Worm (Caenorhabditis elegans): Measurements from ENCODE around the gene tbcc-1.

tbcc-1 gene

ce11 chrIII:2834998-2835397 is 46.8 kb downstream of the tbcc-1 start:
- TF ChIP-seq unc-30 (tag; optimal IDR thresholded peaks at IDR 0.05): no peak
- no peak for TF ChIP-seq lsy-2 (tag; optimal IDR thresholded peaks at IDR 0.05)
- TF ChIP-seq aha-1 (tag; optimal IDR thresholded peaks at IDR 0.05): no peak
- no peak for TF ChIP-seq hlh-4 (tag; optimal IDR thresholded peaks at IDR 0.05)
- TF ChIP-seq jun-1 (tag; optimal IDR thresholded peaks at IDR 0.05): no peak
- no peak for TF ChIP-seq ztf-4 (tag; optimal IDR thresholded peaks at IDR 0.05)
- TF ChIP-seq fkh-10 (GFP tag; optimal IDR thresholded peaks at IDR 0.05): no peak
- TF ChIP-seq ceh-90 (tag; optimal IDR thresholded peaks at IDR 0.05): no peak
- TF ChIP-seq C16A3.4 (tag; optimal IDR thresholded peaks at IDR 0.05): no peak
- TF ChIP-seq nhr-71 (tag; optimal IDR thresholded peaks at IDR 0.05): no peak
- no peak for TF ChIP-seq mep-1 (tag; optimal IDR thresholded peaks at IDR 0.05)
- no peak for TF ChIP-seq elt-3 (tag; optimal IDR thresholded peaks at IDR 0.05)
- TF ChIP-seq efl-3 (GFP tag; optimal IDR thresholded peaks at IDR 0.05): no peak
- TF ChIP-seq ceh-63 (GFP tag; optimal IDR thresholded peaks at IDR 0.05): no peak
- no peak for TF ChIP-seq nhr-77 (tag; optimal IDR thresholded peaks at IDR 0.05)
- no peak for TF ChIP-seq egl-27 (tag; optimal IDR thresholded peaks at IDR 0.05)

ce11 chrIII:2836339-2836738 is 48.1 kb downstream of the tbcc-1 start, which contains the start of gene josd-1:
TSS of gene josd-1 (plus strand) at chrIII:2836639.
- TF ChIP-seq xbp-1 (tag; optimal IDR thresholded peaks at IDR 0.05) (no peak), blmp-1 (tag; optimal IDR thresholded peaks at IDR 0.05) (no peak), irx-1 (tag; optimal IDR thresholded peaks at IDR 0.05) (no peak)

- TF ChIP-seq grh-1 (GFP tag; IDR thresholded peaks at IDR 0.05): 0 out of 2 replicates have a peak, but pooled peaks have one; percentile 14
Measured at ce11 chrIII:2836742-2837416, 48.6 kb downstream of the tbcc-1 start.

ce11 chrIII:2840877-2841540 is 52.8 kb downstream of the tbcc-1 start, which contains the start of gene Y71H2AR.2:
TSS of gene Y71H2AR.2 (minus strand) at chrIII:2840927.
- no peak for TF ChIP-seq nhr-19 (GFP tag; conservative IDR thresholded peaks at IDR 0.05)
- TF ChIP-seq tlp-1 (tag; optimal IDR thresholded peaks at IDR 0.05): no peak
- TF ChIP-seq pax-3 (tag; optimal IDR thresholded peaks at IDR 0.05): no peak
- no peak for TF ChIP-seq sup-37 (GFP tag; optimal IDR thresholded peaks at IDR 0.05)
- TF ChIP-seq ztf-11 (tag; optimal IDR thresholded peaks at IDR 0.05): no peak
- no peak for TF ChIP-seq unc-98 (GFP tag; IDR thresholded peaks at IDR 0.05)
- TF ChIP-seq lsy-2 (tag; optimal IDR thresholded peaks at IDR 0.05): no peak
- TF ChIP-seq skn-1 (tag; optimal IDR thresholded peaks at IDR 0.05): no peak
- TF ChIP-seq grh-1 (GFP tag; IDR thresholded peaks at IDR 0.05): no peak
- TF ChIP-seq aly-2 (tag; optimal IDR thresholded peaks at IDR 0.05): no peak

ce11 chrIII:2841856-2842373 is 53.7 kb downstream of the tbcc-1 start, which contains the start of gene H34I24.2:
TSS of gene H34I24.2 (plus strand) at chrIII:2842044.
- peak; percentile 23 for TF ChIP-seq elt-2 (tag; optimal IDR thresholded peaks at IDR 0.05)
- TF ChIP-seq C04F5.9 (tag; optimal IDR thresholded peaks at IDR 0.05): no peak
- TF ChIP-seq ceh-8 (GFP tag; optimal IDR thresholded peaks at IDR 0.05): no peak
- TF ChIP-seq nhr-90 (tag; optimal IDR thresholded peaks at IDR 0.05; ENCODE audit: poor library complexity): no peak

All from whole organism, L1 larva.